Worm (Caenorhabditis elegans): Measurements from ENCODE around the gene F26C11.3.

The F26C11.3 gene

ce11 chrII:9917904-9918303, 3.0 kb upstream of the F26C11.3 start, which contains the start of gene C05C10.8:
TSS of gene C05C10.8 (minus strand) at chrII:9918004.
- TF ChIP-seq C17E4.6 (GFP tag; IDR thresholded peaks at IDR 0.05) (no peak), F23B12.7 (tag; optimal IDR thresholded peaks at IDR 0.05; ENCODE audit: insufficient read depth) (no peak)

ce11 chrII:9916177-9916576, 1.3 kb upstream of the F26C11.3 start, which contains the start of gene F26C11.4:
TSS of gene F26C11.4 (minus strand) at chrII:9916277.
- TF ChIP-seq ceh-58 (GFP tag; IDR thresholded peaks at IDR 0.05) (no peak), dpl-1 (GFP tag; optimal IDR thresholded peaks at IDR 0.05) (no peak), B0019.2 (GFP tag; conservative IDR thresholded peaks at IDR 0.05) (no peak), ZK185.1 (tag; optimal IDR thresholded peaks at IDR 0.05; ENCODE audit: poor library complexity, severe bottlenecking) (no peak), F49E8.2 (tag; optimal IDR thresholded peaks at IDR 0.05; ENCODE audit: insufficient read depth) (no peak), somi-1 (GFP tag; optimal IDR thresholded peaks at IDR 0.05) (no peak), B0261.1 (tag; optimal IDR thresholded peaks at IDR 0.05) (no peak), ceh-79 (tag; optimal IDR thresholded peaks at IDR 0.05) (no peak), Y79H2A.3 (GFP tag; conservative IDR thresholded peaks at IDR 0.05) (no peak), lir-1 (GFP tag; conservative IDR thresholded peaks at IDR 0.05) (no peak), nfya-1 (tag; optimal IDR thresholded peaks at IDR 0.05; ENCODE audit: borderline replicate concordance, insufficient read depth) (no peak), sdz-38 (tag; optimal IDR thresholded peaks at IDR 0.05) (no peak), lin-35 (GFP tag; optimal IDR thresholded peaks at IDR 0.05) (no peak), hmg-20 (GFP tag; IDR thresholded peaks at IDR 0.05) (no peak)

- no peak for TF ChIP-seq attf-3 (GFP tag; conservative IDR thresholded peaks at IDR 0.05)
- TF ChIP-seq Y67H2A.10 (GFP tag; conservative IDR thresholded peaks at IDR 0.05): no peak
- TF ChIP-seq nhr-90 (tag; optimal IDR thresholded peaks at IDR 0.05): no peak
- TF ChIP-seq attf-6 (GFP tag; IDR thresholded peaks at IDR 0.05): no peak
- TF ChIP-seq lin-54 (GFP tag; optimal IDR thresholded peaks at IDR 0.05): no peak
- no peak for TF ChIP-seq snpc-1.1 (tag; optimal IDR thresholded peaks at IDR 0.05; ENCODE audit: insufficient read depth)
- no peak for TF ChIP-seq dox-1 (GFP tag; IDR thresholded peaks at IDR 0.05)
- TF ChIP-seq C17E4.6 (GFP tag; IDR thresholded peaks at IDR 0.05): no peak
- TF ChIP-seq nhr-80 (tag; optimal IDR thresholded peaks at IDR 0.05): no peak
- no peak for TF ChIP-seq madf-10 (tag; optimal IDR thresholded peaks at IDR 0.05)
- no peak for TF ChIP-seq madf-8 (GFP tag; conservative IDR thresholded peaks at IDR 0.05)
- TF ChIP-seq lin-35 (GFP tag; optimal IDR thresholded peaks at IDR 0.05): no peak
- no peak for TF ChIP-seq Y53F4B.3 (GFP tag; IDR thresholded peaks at IDR 0.05)
These were observed 10.4 kb downstream of the F26C11.3 start for ce11 chrII:9904459-9904858.

DNA sequence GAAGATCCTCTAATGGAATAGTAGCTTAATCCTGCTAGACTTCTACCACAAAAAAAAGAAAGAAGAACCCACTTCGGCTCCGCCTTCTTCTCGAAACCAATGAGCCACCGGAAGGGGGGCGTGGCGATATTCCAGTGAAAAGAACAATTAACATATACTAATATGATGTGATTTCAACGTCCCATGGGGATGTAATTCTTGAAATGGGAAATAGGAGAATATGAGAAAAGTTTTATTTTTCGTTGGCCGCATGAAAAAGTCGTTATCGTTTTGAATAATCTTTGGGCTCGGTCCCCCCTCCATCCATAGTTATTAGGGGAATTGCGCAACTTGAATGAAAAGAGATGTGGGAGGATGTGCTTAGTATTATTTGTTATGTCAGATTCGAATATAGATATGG, 14.6 kb downstream of the F26C11.3 start, which contains the start of gene unc-4:
Gene unc-4 (minus strand): TSS at position 101 of the 400 bp plus-strand sequence.
- no peak for TF ChIP-seq aptf-3 (GFP tag; IDR thresholded peaks at IDR 0.05)
- TF ChIP-seq pha-4 (tag; optimal IDR thresholded peaks at IDR 0.05): no peak
- no peak for TF ChIP-seq repo-1 (tag; optimal IDR thresholded peaks at IDR 0.05)
- TF ChIP-seq ets-4 (GFP tag; optimal IDR thresholded peaks at IDR 0.05): no peak
- TF ChIP-seq him-1 (tag; optimal IDR thresholded peaks at IDR 0.05): no peak
- no peak for TF ChIP-seq rec-8 (tag; optimal IDR thresholded peaks at IDR 0.05)
- no peak for TF ChIP-seq fkh-3 (tag; optimal IDR thresholded peaks at IDR 0.05)
- TF ChIP-seq D2030.7 (GFP tag; IDR thresholded peaks at IDR 0.05): no peak
- no peak for TF ChIP-seq C17E4.6 (GFP tag; IDR thresholded peaks at IDR 0.05)
- no peak for TF ChIP-seq ceh-79 (tag; optimal IDR thresholded peaks at IDR 0.05)
- TF ChIP-seq lin-40 (tag; optimal IDR thresholded peaks at IDR 0.05): no peak
- no peak for TF ChIP-seq ztf-26 (tag; optimal IDR thresholded peaks at IDR 0.05)
- no peak for TF ChIP-seq ekl-4 (GFP tag; IDR thresholded peaks at IDR 0.05)

All from whole organism, young adult.